Worm (Caenorhabditis elegans) whole organism, young adult: ENCODE data around the gene C32B5.13.
"Not testable (repeated sequence)": the region's sequence is repeated elsewhere in the genome, so short reads cannot be mapped to it uniquely, and the experiment has no call there.

Source experiments
- B0261.1 ChIP-seq: sonication (generic microtip); optimal IDR thresholded peaks from 2 replicates; lab custom pipeline; 2016; ENCODE audit warnings: mild to moderate bottlenecking, missing genetic modification characterization, moderate library complexity, missing compliant biosample characterization
- C17E4.6 ChIP-seq: fragments of 200-800 bp; sonication (Bioruptor generic); IDR thresholded peaks from 2 replicates; pipeline ENCODE4 v1.3.6; 2022; ENCODE audit warnings: missing genetic modification reagents, missing genetic modification characterization, missing compliant biosample characterization
- D2030.7 ChIP-seq: fragments of 200-800 bp; sonication (Bioruptor generic); IDR thresholded peaks from 2 replicates; pipeline ENCODE4 v1.3.6; 2022; ENCODE audit warnings: missing genetic modification reagents, missing genetic modification characterization, missing compliant biosample characterization
- F22D6.2 ChIP-seq: sonication (generic microtip); optimal IDR thresholded peaks from 2 replicates; lab custom pipeline; 2016; ENCODE audit warnings: mild to moderate bottlenecking, missing genetic modification characterization, missing compliant biosample characterization
- F33H1.4 ChIP-seq: fragments of 200-800 bp; sonication (Bioruptor generic); IDR thresholded peaks from 2 replicates; pipeline ENCODE4 v1.3.6; 2022; ENCODE audit warnings: missing genetic modification reagents, missing genetic modification characterization, missing compliant biosample characterization
- F52B5.7 ChIP-seq: sonication (generic microtip); optimal IDR thresholded peaks from 2 replicates; lab custom pipeline; 2016; ENCODE audit warnings: mild to moderate bottlenecking, missing genetic modification characterization, missing compliant biosample characterization
- Y53G8AR.9 ChIP-seq: fragments of 200-800 bp; sonication (Bioruptor generic); conservative IDR thresholded peaks from 2 replicates; pipeline ENCODE4 v1.3.6; 2022; ENCODE audit warnings: missing genetic modification reagents, missing genetic modification characterization, missing compliant biosample characterization
- Y95B8A.8 ChIP-seq: fragments of 200-800 bp; sonication (Bioruptor generic); IDR thresholded peaks from 2 replicates; pipeline ENCODE4 v1.3.6; 2022; ENCODE audit warnings: missing genetic modification reagents, missing genetic modification characterization, missing compliant biosample characterization
- aptf-2 ChIP-seq: fragments of 200-800 bp; sonication (Bioruptor generic); conservative IDR thresholded peaks from 2 replicates; pipeline ENCODE4 v1.3.6; 2022; ENCODE audit warnings: missing genetic modification reagents, missing genetic modification characterization, missing compliant biosample characterization
- atf-7 ChIP-seq: sonication (generic microtip); optimal IDR thresholded peaks from 2 replicates; lab custom pipeline; 2017; ENCODE audit warnings: mild to moderate bottlenecking, missing genetic modification characterization, missing compliant biosample characterization
- attf-6 ChIP-seq: fragments of 200-800 bp; sonication (Bioruptor generic); IDR thresholded peaks from 2 replicates; pipeline ENCODE4 v1.3.6; 2022; ENCODE audit warnings: missing genetic modification reagents, missing genetic modification characterization, missing compliant biosample characterization
- ceh-100 ChIP-seq: fragments of 200-800 bp; sonication (Bioruptor generic); IDR thresholded peaks from 2 replicates; pipeline ENCODE4 v1.3.6; 2022; ENCODE audit warnings: missing genetic modification reagents, missing genetic modification characterization, missing compliant biosample characterization
- ceh-58 ChIP-seq: fragments of 200-800 bp; sonication (Bioruptor generic); IDR thresholded peaks from 2 replicates; pipeline ENCODE4 v1.3.6; 2022; ENCODE audit warnings: missing genetic modification characterization, missing compliant biosample characterization
- dox-1 ChIP-seq: fragments of 200-800 bp; sonication (Bioruptor generic); IDR thresholded peaks from 2 replicates; pipeline ENCODE4 v1.3.6; 2022; ENCODE audit warnings: missing genetic modification reagents, missing genetic modification characterization, missing compliant biosample characterization
- ets-4 ChIP-seq: fragments of 200-800 bp; sonication (Bioruptor generic); optimal IDR thresholded peaks from 2 replicates; lab custom pipeline; 2018; ENCODE audit warnings: mild to moderate bottlenecking, missing genetic modification characterization, missing compliant biosample characterization
- him-1 ChIP-seq: sonication (generic microtip); optimal IDR thresholded peaks from 2 replicates; lab custom pipeline; 2016; ENCODE audit warnings: missing genotype, missing genetic modification reagents, missing genetic modification characterization, missing compliant biosample characterization
- hlh-26 ChIP-seq: fragments of 200-800 bp; sonication (Bioruptor generic); conservative IDR thresholded peaks from 2 replicates; pipeline ENCODE4 v1.3.6; 2022; ENCODE audit warnings: missing genetic modification reagents, missing genetic modification characterization, missing compliant biosample characterization
- hmg-1.2 ChIP-seq: fragments of 200-800 bp; sonication (Bioruptor generic); IDR thresholded peaks from 2 replicates; pipeline ENCODE4 v1.3.6; 2022; ENCODE audit warnings: missing genetic modification reagents, missing genetic modification characterization, missing compliant biosample characterization
- hmg-20 ChIP-seq: fragments of 200-800 bp; sonication (Bioruptor generic); IDR thresholded peaks from 2 replicates; pipeline ENCODE4 v1.3.6; 2022; ENCODE audit warnings: missing genetic modification reagents, missing genetic modification characterization, missing compliant biosample characterization
- lin-26 ChIP-seq: fragments of 200-800 bp; sonication (Bioruptor generic); IDR thresholded peaks from 2 replicates; pipeline ENCODE4 v1.3.6; 2022; ENCODE audit warnings: missing genetic modification reagents, missing genetic modification characterization, missing compliant biosample characterization
- lin-54 ChIP-seq: fragments of 200-800 bp; sonication (Bioruptor generic); optimal IDR thresholded peaks from 2 replicates; lab custom pipeline; 2018; ENCODE audit warnings: mild to moderate bottlenecking, missing genetic modification characterization, missing compliant biosample characterization
- lir-1 ChIP-seq: fragments of 200-800 bp; sonication (Bioruptor generic); conservative IDR thresholded peaks from 2 replicates; pipeline ENCODE4 v1.3.6; 2022; ENCODE audit warnings: missing genetic modification reagents, missing genetic modification characterization, missing compliant biosample characterization
- mcd-1 ChIP-seq: fragments of 200-800 bp; sonication (Bioruptor generic); IDR thresholded peaks from 2 replicates; pipeline ENCODE4 v1.3.6; 2022; ENCODE audit warnings: missing genetic modification reagents, missing genetic modification characterization, missing compliant biosample characterization
- mes-4 ChIP-seq: sonication (generic microtip); optimal IDR thresholded peaks from 2 replicates; lab custom pipeline; 2016; ENCODE audit warnings: missing genotype, missing genetic modification characterization, missing compliant biosample characterization
- mxl-1 ChIP-seq: sonication (generic microtip); optimal IDR thresholded peaks from 2 replicates; lab custom pipeline; 2016; ENCODE audit warnings: missing genetic modification characterization, missing compliant biosample characterization
- nfyb-1 ChIP-seq: fragments of 200-800 bp; sonication (Bioruptor generic); IDR thresholded peaks from 2 replicates; pipeline ENCODE4 v1.3.6; 2022; ENCODE audit warnings: missing genetic modification reagents, missing genetic modification characterization, missing compliant biosample characterization
- nhr-80 ChIP-seq: sonication (generic microtip); optimal IDR thresholded peaks from 2 replicates; lab custom pipeline; 2016; ENCODE audit warnings: missing genetic modification characterization, missing compliant biosample characterization
- nhr-90 ChIP-seq: sonication (generic microtip); optimal IDR thresholded peaks from 2 replicates; lab custom pipeline; 2016; ENCODE audit warnings: missing genotype, mild to moderate bottlenecking, missing genetic modification characterization, missing compliant biosample characterization
- pbrm-1 ChIP-seq: fragments of 200-800 bp; sonication (Bioruptor generic); IDR thresholded peaks from 2 replicates; pipeline ENCODE4 v1.3.6; 2022; ENCODE audit warnings: missing genetic modification reagents, missing genetic modification characterization, missing compliant biosample characterization
- sdz-38 ChIP-seq: sonication (generic microtip); optimal IDR thresholded peaks from 2 replicates; lab custom pipeline; 2016; ENCODE audit warnings: missing genotype, missing genetic modification characterization, missing compliant biosample characterization
- somi-1 ChIP-seq: fragments of 200-800 bp; sonication (Bioruptor generic); optimal IDR thresholded peaks from 2 replicates; lab custom pipeline; 2018; ENCODE audit warnings: mild to moderate bottlenecking, missing genetic modification characterization, missing compliant biosample characterization
- xnd-1 ChIP-seq: sonication (generic microtip); optimal IDR thresholded peaks from 2 replicates; lab custom pipeline; 2016; ENCODE audit warnings: missing genotype, missing genetic modification reagents, missing genetic modification characterization, missing compliant biosample characterization
- ztf-18 ChIP-seq: sonication (generic microtip); optimal IDR thresholded peaks from 2 replicates; lab custom pipeline; 2016; ENCODE audit warnings: missing genotype, mild to moderate bottlenecking, missing genetic modification characterization, missing compliant biosample characterization
- ztf-22 ChIP-seq: fragments of 200-800 bp; sonication (Bioruptor generic); optimal IDR thresholded peaks from 2 replicates; lab custom pipeline; 2018; ENCODE audit warnings: mild to moderate bottlenecking, missing genetic modification characterization, moderate library complexity, missing compliant biosample characterization
- ztf-6 ChIP-seq: fragments of 200-800 bp; sonication (Bioruptor generic); IDR thresholded peaks from 2 replicates; pipeline ENCODE4 v1.3.6; 2022; ENCODE audit warnings: missing genetic modification reagents, missing genetic modification characterization, missing compliant biosample characterization

The C32B5.13 gene

ce11 chrII:991300-991699, 29.4 kb upstream of the C32B5.13 start, which contains the start of gene fbxc-42:
Gene fbxc-42 (plus strand): TSS chrII:991600.
- TF ChIP-seq nhr-90: no peak
- TF ChIP-seq xnd-1 (tag; lab: Kevin White, UChicago): no peak
- TF ChIP-seq nhr-80 (tag; lab: Kevin White, UChicago): no peak
- no peak for TF ChIP-seq ztf-18
- no peak for TF ChIP-seq C17E4.6 (GFP tag; lab: Robert Waterston, UW)
- TF ChIP-seq lir-1: no peak
- no peak for TF ChIP-seq pbrm-1 (GFP tag; lab: Robert Waterston, UW)
- no peak for TF ChIP-seq ztf-22 (GFP tag; lab: Kevin White, UChicago)
- no peak for TF ChIP-seq hlh-26 (GFP tag; lab: Robert Waterston, UW)
- TF ChIP-seq D2030.7 (GFP tag; lab: Robert Waterston, UW): no peak
- TF ChIP-seq ceh-58: no peak
- no peak for TF ChIP-seq nfyb-1
- no peak for TF ChIP-seq mcd-1
- TF ChIP-seq B0261.1: no peak
- TF ChIP-seq, all 124 proteins: peak for 0

DNA sequence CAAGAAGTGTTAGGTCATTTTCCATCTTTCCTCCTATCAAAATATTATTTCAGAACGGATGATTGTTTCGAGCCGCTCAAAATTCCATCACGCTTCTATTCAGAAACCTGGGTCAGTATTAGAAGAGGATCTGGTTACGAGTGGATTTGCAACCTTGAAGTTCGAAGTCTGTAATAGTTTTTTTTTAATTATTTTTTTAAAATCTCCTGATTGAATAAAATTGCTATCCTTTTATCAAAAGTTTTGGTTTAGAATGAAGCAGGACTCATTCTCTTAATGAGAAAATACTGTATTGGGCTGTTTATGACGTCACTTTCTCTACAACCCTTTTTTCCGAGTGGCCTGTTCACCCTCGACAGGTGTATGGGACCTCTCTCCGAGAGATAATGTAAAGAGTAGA, 26.6 kb upstream of the C32B5.13 start, which contains the start of gene fbxc-39:
Gene fbxc-39, plus strand, starts transcription at position 301 of the 400 bp plus-strand sequence.
- TF ChIP-seq dox-1 (GFP tag; lab: Robert Waterston, UW) (no peak), hmg-1.2 (GFP tag; lab: Robert Waterston, UW) (no peak), ets-4 (no peak), Y53G8AR.9 (GFP tag; lab: Robert Waterston, UW) (no peak), lir-1 (no peak), aptf-2 (GFP tag; lab: Robert Waterston, UW) (no peak), lin-54 (GFP tag; lab: Kevin White, UChicago) (no peak), atf-7 (tag; lab: Kevin White, UChicago) (no peak)

ce11 chrII:985703-986102, 23.8 kb upstream of the C32B5.13 start, which contains the start of gene fbxc-40:
Gene fbxc-40 (plus strand): TSS chrII:986003.
- TF ChIP-seq Y95B8A.8, hmg-20, F33H1.4 (GFP tag; lab: Robert Waterston, UW): not testable (repeated sequence)

ce11 chrII:982842-983241, 21.0 kb upstream of the C32B5.13 start, which contains the start of gene srh-274:
Gene srh-274 (plus strand): TSS chrII:983142.
- no peak for TF ChIP-seq him-1 (tag; lab: Kevin White, UChicago)
- no peak for TF ChIP-seq lin-26 (GFP tag; lab: Robert Waterston, UW)
- TF ChIP-seq ceh-100: no peak
- TF ChIP-seq somi-1 (GFP tag; lab: Kevin White, UChicago): no peak
- TF ChIP-seq mes-4 (tag; lab: Kevin White, UChicago): no peak
- no peak for TF ChIP-seq F22D6.2
- TF ChIP-seq ztf-6 (GFP tag; lab: Robert Waterston, UW): no peak

ce11 chrII:979135-979534, 17.3 kb upstream of the C32B5.13 start, which contains the start of the genes fbxc-17 and fbxc-15:
Gene fbxc-17 (minus strand): TSS chrII:979235.
Gene fbxc-15 (plus strand): TSS chrII:979423.
- TF ChIP-seq attf-6 (no peak), mxl-1 (tag; lab: Kevin White, UChicago) (no peak), ztf-18 (no peak), F52B5.7 (tag; lab: Kevin White, UChicago) (no peak), sdz-38 (no peak)
